Fruit fly (Drosophila melanogaster): ENCODE results near the gene CG42564.
A peak's percentile ranks its signal among the peaks of the same experiment; 100 is the strongest.

The CG42564 gene

DNA sequence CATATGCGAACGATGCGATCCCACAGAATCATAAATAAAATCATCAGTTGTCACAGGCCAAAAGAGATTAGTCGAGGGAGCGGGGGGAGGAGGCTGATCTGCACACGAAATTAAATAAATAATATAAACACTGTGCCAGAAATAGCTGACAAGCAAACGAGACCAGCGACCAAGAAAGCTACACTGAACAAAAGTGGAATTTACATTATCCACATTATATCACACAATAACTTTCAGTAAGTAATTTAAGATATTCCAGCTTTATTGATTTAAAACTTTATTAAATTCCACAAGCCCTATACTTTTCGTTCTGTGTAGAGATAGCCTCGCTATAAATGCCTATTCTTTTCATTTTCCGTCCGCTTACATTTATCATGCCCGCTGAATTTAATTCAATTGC lies 29.9 kb downstream of the CG42564 start (continued):
- TF ChIP-seq CG3726 (GFP tag; IDR thresholded peaks at IDR 0.05) (no peak; the same call in 2 of the 3 replicates), CG13287 (GFP tag; IDR thresholded peaks at IDR 0.05; ENCODE audit: partially characterized antibody) (no peak), CG9797 (GFP tag; optimal IDR thresholded peaks at IDR 0.05) (no peak), odd (GFP tag; optimal IDR thresholded peaks at IDR 0.05) (peak; percentile 72), Spps (tag; optimal IDR thresholded peaks at IDR 0.05) (peak; percentile 66), CG12391 (tag; optimal IDR thresholded peaks at IDR 0.05) (peak; percentile 86), oc (tag; optimal IDR thresholded peaks at IDR 0.05) (peak; percentile 84), bab2 (GFP tag; optimal IDR thresholded peaks at IDR 0.05) (peak; percentile 78), Deaf1 (tag; optimal IDR thresholded peaks at IDR 0.05) (peak; percentile 24), H2.0 (GFP tag; IDR thresholded peaks at IDR 0.05) (peak; percentile 82), CG15696 (tag; optimal IDR thresholded peaks at IDR 0.05) (peak; percentile 35), ase (GFP tag; IDR thresholded peaks at IDR 0.05) (peak; percentile 82), CG17385 (GFP tag; optimal IDR thresholded peaks at IDR 0.05) (peak; percentile 79), hkb (optimal IDR thresholded peaks at IDR 0.05) (no peak), hkb (GFP tag; IDR thresholded peaks at IDR 0.05) (peak; percentile 91), pb (GFP tag; optimal IDR thresholded peaks at IDR 0.05) (peak; percentile 29), wek (GFP tag; optimal IDR thresholded peaks at IDR 0.05) (peak; percentile 27), Fer2 (tag; optimal IDR thresholded peaks at IDR 0.05) (peak; percentile 47), Lpt (GFP tag; optimal IDR thresholded peaks at IDR 0.05) (no peak), CG34422 (GFP tag; IDR thresholded peaks at IDR 0.05) (no peak; the same call in none of the 3 replicates), ash1 (GFP tag; optimal IDR thresholded peaks at IDR 0.05) (no peak), CG5245 (GFP tag; optimal IDR thresholded peaks at IDR 0.05) (peak; percentile 68), Hand (GFP tag; optimal IDR thresholded peaks at IDR 0.05) (no peak), Nf-YA (GFP tag; IDR thresholded peaks at IDR 0.05) (peak; percentile 66), crol (GFP tag; IDR thresholded peaks at IDR 0.05) (peak; percentile 54), Nf-YC (tag; optimal IDR thresholded peaks at IDR 0.05) (peak; percentile 41), ap (GFP tag; IDR thresholded peaks at IDR 0.05) (peak; percentile 85), MBD-R2 (GFP tag; IDR thresholded peaks at IDR 0.05) (no peak; the same call in 1 of the 2 replicates), CG3847 (GFP tag; IDR thresholded peaks at IDR 0.05) (peak; percentile 82), CG14441 (GFP tag; IDR thresholded peaks at IDR 0.05) (peak; percentile 86; the same call in 1 of the 2 replicates), rib (GFP tag; IDR thresholded peaks at IDR 0.05) (no peak; the same call in 1 of the 2 replicates), btn (GFP tag; optimal IDR thresholded peaks at IDR 0.05) (peak; percentile 29), Asciz (GFP tag; optimal IDR thresholded peaks at IDR 0.05) (peak; percentile 77), MTF-1 (GFP tag; optimal IDR thresholded peaks at IDR 0.05; ENCODE audit: borderline replicate concordance) (peak; percentile 56), Opbp (GFP tag; IDR thresholded peaks at IDR 0.05; ENCODE audit: partially characterized antibody) (no peak), CG30431 (GFP tag; optimal IDR thresholded peaks at IDR 0.05) (peak; percentile 49), cas (GFP tag; IDR thresholded peaks at IDR 0.05) (peak; percentile 77), TFAM (GFP tag; optimal IDR thresholded peaks at IDR 0.05) (no peak), otp (GFP tag; IDR thresholded peaks at IDR 0.05) (peak; percentile 72; the same call in 2 of the 3 replicates), cwo (GFP tag; optimal IDR thresholded peaks at IDR 0.05) (peak; percentile 87), zf30C (GFP tag; optimal IDR thresholded peaks at IDR 0.05) (peak; percentile 63), CG4424 (GFP tag; optimal IDR thresholded peaks at IDR 0.05) (peak; percentile 84), CG1647 (GFP tag; optimal IDR thresholded peaks at IDR 0.05) (peak; percentile 45), CG13296 (GFP tag; optimal IDR thresholded peaks at IDR 0.05) (peak; percentile 63), Camta (GFP tag; optimal IDR thresholded peaks at IDR 0.05) (peak; percentile 77), pnt (GFP tag; optimal IDR thresholded peaks at IDR 0.05) (peak; percentile 68), toy (GFP tag; IDR thresholded peaks at IDR 0.05) (no peak; the same call in 1 of the 2 replicates), chn (GFP tag; optimal IDR thresholded peaks at IDR 0.05) (peak; percentile 66), nmo (GFP tag; optimal IDR thresholded peaks at IDR 0.05) (peak; percentile 83), CG9437 (GFP tag; optimal IDR thresholded peaks at IDR 0.05) (peak; percentile 53), CG2202 (tag; optimal IDR thresholded peaks at IDR 0.05) (no peak)

All from whole organism, embryonic.